Fruit fly (Drosophila melanogaster): ENCODE results near the gene Cpr64Aa.

The Cpr64Aa gene

dm6 chr3L:4253611-4254300, 44.8 kb upstream of the Cpr64Aa start (continued):
- no peak for TF ChIP-seq Antp (GFP tag; optimal IDR thresholded peaks at IDR 0.05)
- TF ChIP-seq CG12104 (GFP tag; optimal IDR thresholded peaks at IDR 0.05) = peak; percentile 6
- TF ChIP-seq pzg (GFP tag; optimal IDR thresholded peaks at IDR 0.05) = peak; percentile 22
- no peak for TF ChIP-seq Ets65A (GFP tag)
- no peak for TF ChIP-seq fd102C (GFP tag; optimal IDR thresholded peaks at IDR 0.05)
- TF ChIP-seq CG11093 (GFP tag; IDR thresholded peaks at IDR 0.05) = no peak
- 0 out of 2 replicates have a peak, but pooled peaks have one; percentile 14 for TF ChIP-seq bbx (GFP tag; IDR thresholded peaks at IDR 0.05; ENCODE audit: partially characterized antibody)
- TF ChIP-seq CG7357 (GFP tag; IDR thresholded peaks at IDR 0.05) = no peak
- no peak for TF ChIP-seq knrl (GFP tag; IDR thresholded peaks at IDR 0.05; ENCODE audit: partially characterized antibody)
- TF ChIP-seq ato (GFP tag; IDR thresholded peaks at IDR 0.05; ENCODE audit: partially characterized antibody) = no peak
- no peak for TF ChIP-seq z (GFP tag; IDR thresholded peaks at IDR 0.05)
- no peak for TF ChIP-seq CG2116 (GFP tag; optimal IDR thresholded peaks at IDR 0.05)
- peak; percentile 10 for TF ChIP-seq CG8478 (optimal IDR thresholded peaks at IDR 0.05)
- no peak for TF ChIP-seq CG12391 (tag; optimal IDR thresholded peaks at IDR 0.05)
- TF ChIP-seq psq (GFP tag; optimal IDR thresholded peaks at IDR 0.05) = no peak
- TF ChIP-seq mld (GFP tag; IDR thresholded peaks at IDR 0.05; ENCODE audit: partially characterized antibody) = 0 out of 3 replicates have a peak, but pooled peaks have one; percentile 58
- TF ChIP-seq YL-1 (GFP tag; optimal IDR thresholded peaks at IDR 0.05) = peak; percentile 30
- no peak for TF ChIP-seq gro (GFP tag; optimal IDR thresholded peaks at IDR 0.05)
- TF ChIP-seq tna (GFP tag; IDR thresholded peaks at IDR 0.05; ENCODE audit: partially characterized antibody) = no peak
- TF ChIP-seq Dp (GFP tag; optimal IDR thresholded peaks at IDR 0.05) = no peak
- 0 out of 2 replicates have a peak, but pooled peaks have one; percentile 18 for TF ChIP-seq sna (GFP tag; IDR thresholded peaks at IDR 0.05; ENCODE audit: partially characterized antibody)
- no peak for TF ChIP-seq otp (GFP tag; IDR thresholded peaks at IDR 0.05)
- TF ChIP-seq shn (GFP tag; optimal IDR thresholded peaks at IDR 0.05) = no peak
- TF ChIP-seq CG10959 (GFP tag; IDR thresholded peaks at IDR 0.05) = 0 out of 2 replicates have a peak, but pooled peaks have one; percentile 31
- TF ChIP-seq CG7745 (tag; optimal IDR thresholded peaks at IDR 0.05) = no peak
- TF ChIP-seq CG12659 (GFP tag; optimal IDR thresholded peaks at IDR 0.05) = no peak
- no peak for TF ChIP-seq CG11085 (GFP tag; IDR thresholded peaks at IDR 0.05)
- TF ChIP-seq CG16863 (GFP tag; optimal IDR thresholded peaks at IDR 0.05) = no peak
- TF ChIP-seq CG3163 (GFP tag; optimal IDR thresholded peaks at IDR 0.05) = no peak
- TF ChIP-seq TFAM (GFP tag; optimal IDR thresholded peaks at IDR 0.05) = no peak
- TF ChIP-seq en (GFP tag; optimal IDR thresholded peaks at IDR 0.05) = no peak
- no peak for TF ChIP-seq CG43689 (GFP tag; IDR thresholded peaks at IDR 0.05)
- no peak for TF ChIP-seq peb (GFP tag; IDR thresholded peaks at IDR 0.05)
- no peak for TF ChIP-seq CG14441 (GFP tag; IDR thresholded peaks at IDR 0.05)
- TF ChIP-seq pan (optimal IDR thresholded peaks at IDR 0.05) = no peak
- TF ChIP-seq pan (GFP tag; optimal IDR thresholded peaks at IDR 0.05 in 1 of 2, IDR thresholded peaks at IDR 0.05 in 1 of 2) = peak in 1 of 2 experiments; percentile 25
- TF ChIP-seq Elba2 (GFP tag; optimal IDR thresholded peaks at IDR 0.05) = no peak
- no peak for TF ChIP-seq CTCF (GFP tag; optimal IDR thresholded peaks at IDR 0.05)
- TF ChIP-seq sens (GFP tag) = peak; percentile 48
- no peak for TF ChIP-seq Gug (GFP tag; IDR thresholded peaks at IDR 0.05)
- no peak for TF ChIP-seq CG15601 (tag; optimal IDR thresholded peaks at IDR 0.05)
- peak; percentile 20 for TF ChIP-seq Med (GFP tag)
- TF ChIP-seq dpn (GFP tag; optimal IDR thresholded peaks at IDR 0.05) = no peak
- TF ChIP-seq Atf6 (GFP tag; IDR thresholded peaks at IDR 0.05) = no peak
- peak; percentile 91 for TF ChIP-seq cg (GFP tag; optimal IDR thresholded peaks at IDR 0.05)
- no peak; the same call in 1 of the 2 replicates for TF ChIP-seq CG2129 (GFP tag; IDR thresholded peaks at IDR 0.05; ENCODE audit: partially characterized antibody)
- no peak for TF ChIP-seq slbo (GFP tag; IDR thresholded peaks at IDR 0.05)
- TF ChIP-seq sc (optimal IDR thresholded peaks at IDR 0.05) = no peak
- no peak for TF ChIP-seq sc (GFP tag; optimal IDR thresholded peaks at IDR 0.05)
- TF ChIP-seq ase (GFP tag; IDR thresholded peaks at IDR 0.05) = no peak
- no peak for TF ChIP-seq Sin3A (optimal IDR thresholded peaks at IDR 0.05)
- no peak for TF ChIP-seq CG4820 (GFP tag; optimal IDR thresholded peaks at IDR 0.05)
- TF ChIP-seq yki (optimal IDR thresholded peaks at IDR 0.05) = no peak

Measured in whole organism, embryonic.